Worm (Caenorhabditis elegans): ENCODE results near the gene tsp-8.

The tsp-8 gene

ce11 chrX:14753514-14754076, 24.3 kb upstream of the tsp-8 start, which contains the start of gene sucl-1 (continued):
- TF ChIP-seq aly-2 (tag; optimal IDR thresholded peaks at IDR 0.05) = no peak
- TF ChIP-seq lin-13 (GFP tag; optimal IDR thresholded peaks at IDR 0.05) = peak; percentile 71
- peak; percentile 43 for TF ChIP-seq gmeb-1 (tag; optimal IDR thresholded peaks at IDR 0.05)
- TF ChIP-seq zag-1 (tag; optimal IDR thresholded peaks at IDR 0.05) = peak; percentile 82

- TF ChIP-seq nhr-129 (tag; optimal IDR thresholded peaks at IDR 0.05) (no peak), ztf-11 (tag; optimal IDR thresholded peaks at IDR 0.05) (no peak), elt-1 (tag; optimal IDR thresholded peaks at IDR 0.05) (no peak), zag-1 (tag; optimal IDR thresholded peaks at IDR 0.05) (no peak), gmeb-1 (tag; optimal IDR thresholded peaks at IDR 0.05) (no peak), mab-5 (tag; optimal IDR thresholded peaks at IDR 0.05) (no peak), alr-1 (tag; optimal IDR thresholded peaks at IDR 0.05) (no peak), nhr-11 (tag; optimal IDR thresholded peaks at IDR 0.05) (no peak), mdl-1 (tag; optimal IDR thresholded peaks at IDR 0.05) (no peak), egl-27 (tag; optimal IDR thresholded peaks at IDR 0.05) (no peak), elt-3 (tag; optimal IDR thresholded peaks at IDR 0.05) (no peak), snpc-4 (tag; optimal IDR thresholded peaks at IDR 0.05) (no peak), nhr-23 (tag; optimal IDR thresholded peaks at IDR 0.05) (no peak), nhr-237 (tag; optimal IDR thresholded peaks at IDR 0.05) (no peak), peb-1 (tag; optimal IDR thresholded peaks at IDR 0.05) (no peak)
These were observed 22.6 kb upstream of the tsp-8 start, which contains the start of gene C05G5.3 for ce11 chrX:14751911-14752310. Gene C05G5.3, minus strand, starts transcription at chrX:14752011.

- no peak for TF ChIP-seq nhr-237 (tag; optimal IDR thresholded peaks at IDR 0.05)
- TF ChIP-seq lin-13 (GFP tag; optimal IDR thresholded peaks at IDR 0.05) = peak; percentile 82
- peak; percentile 96 for TF ChIP-seq unc-55 (GFP tag; optimal IDR thresholded peaks at IDR 0.05)
- TF ChIP-seq nhr-10 (tag; optimal IDR thresholded peaks at IDR 0.05) = no peak
- TF ChIP-seq unc-62 (GFP tag; optimal IDR thresholded peaks at IDR 0.05) = no peak
- TF ChIP-seq ama-1 (optimal IDR thresholded peaks at IDR 0.05) = no peak
- peak; percentile 90 for TF ChIP-seq nhr-129 (tag; optimal IDR thresholded peaks at IDR 0.05)
- TF ChIP-seq lin-11 (tag; optimal IDR thresholded peaks at IDR 0.05) = peak; percentile 77
- TF ChIP-seq peb-1 (tag; optimal IDR thresholded peaks at IDR 0.05) = no peak
- peak; percentile 18 for TF ChIP-seq ceh-82 (tag; optimal IDR thresholded peaks at IDR 0.05)
- TF ChIP-seq lsy-2 (tag; optimal IDR thresholded peaks at IDR 0.05) = peak; percentile 73 to 92
- TF ChIP-seq mdl-1 (tag; optimal IDR thresholded peaks at IDR 0.05) = peak in 1 of 2 experiments; percentile 81
- TF ChIP-seq elt-3 (tag; optimal IDR thresholded peaks at IDR 0.05) = no peak
- no peak for TF ChIP-seq lin-39 (tag; optimal IDR thresholded peaks at IDR 0.05)
- TF ChIP-seq sma-3 (GFP tag; optimal IDR thresholded peaks at IDR 0.05) = peak; percentile 89
- TF ChIP-seq Y55F3AM.14 (GFP tag; optimal IDR thresholded peaks at IDR 0.05) = peak; percentile 26
- TF ChIP-seq sem-4 (tag; optimal IDR thresholded peaks at IDR 0.05) = peak; percentile 82
- no peak for TF ChIP-seq aly-2 (tag; optimal IDR thresholded peaks at IDR 0.05)
- peak; percentile 91 for TF ChIP-seq nhr-25 (tag; optimal IDR thresholded peaks at IDR 0.05)
- TF ChIP-seq gmeb-1 (tag; optimal IDR thresholded peaks at IDR 0.05) = peak; percentile 75
- peak; percentile 59 for TF ChIP-seq blmp-1 (tag; optimal IDR thresholded peaks at IDR 0.05; ENCODE audit: insufficient read depth)
- TF ChIP-seq elt-1 (tag; optimal IDR thresholded peaks at IDR 0.05) = no peak
- no peak for TF ChIP-seq unc-39 (tag; optimal IDR thresholded peaks at IDR 0.05)
- TF ChIP-seq skn-1 (tag; optimal IDR thresholded peaks at IDR 0.05) = peak; percentile 45
- peak; percentile 67 for TF ChIP-seq mab-5 (tag; optimal IDR thresholded peaks at IDR 0.05)
- TF ChIP-seq crh-2 (tag; optimal IDR thresholded peaks at IDR 0.05) = peak; percentile 95
- peak; percentile 98 for TF ChIP-seq fos-1 (tag; optimal IDR thresholded peaks at IDR 0.05)
- TF ChIP-seq alr-1 (tag; optimal IDR thresholded peaks at IDR 0.05) = no peak
- no peak for TF ChIP-seq nhr-77 (tag; optimal IDR thresholded peaks at IDR 0.05)
- peak; percentile 46 for TF ChIP-seq ceh-16 (tag; optimal IDR thresholded peaks at IDR 0.05)
- peak; percentile 57 for TF ChIP-seq ztf-4 (tag; optimal IDR thresholded peaks at IDR 0.05)
- no peak for TF ChIP-seq nhr-11 (tag; optimal IDR thresholded peaks at IDR 0.05)
- no peak for TF ChIP-seq R02D3.7 (tag; optimal IDR thresholded peaks at IDR 0.05)
- TF ChIP-seq nhr-21 (tag; optimal IDR thresholded peaks at IDR 0.05) = peak; percentile 85
- peak; percentile 89 for TF ChIP-seq F13H6.1 (tag; optimal IDR thresholded peaks at IDR 0.05)
- TF ChIP-seq nhr-23 (tag; optimal IDR thresholded peaks at IDR 0.05) = no peak
- no peak for TF ChIP-seq ZK546.5 (tag; optimal IDR thresholded peaks at IDR 0.05)
- peak; percentile 84 for TF ChIP-seq zag-1 (tag; optimal IDR thresholded peaks at IDR 0.05)
- TF ChIP-seq ztf-1 (GFP tag; conservative IDR thresholded peaks at IDR 0.05) = no peak
- no peak for TF ChIP-seq nhr-12 (tag; optimal IDR thresholded peaks at IDR 0.05)
- peak; percentile 93 for TF ChIP-seq sma-9 (GFP tag; optimal IDR thresholded peaks at IDR 0.05)
- TF ChIP-seq sma-9 (tag; optimal IDR thresholded peaks at IDR 0.05) = no peak
- peak; percentile 82 for TF ChIP-seq egl-27 (tag; optimal IDR thresholded peaks at IDR 0.05)
- peak; percentile 66 for TF ChIP-seq nhr-6 (tag; optimal IDR thresholded peaks at IDR 0.05)
- no peak for TF ChIP-seq dmd-4 (tag; optimal IDR thresholded peaks at IDR 0.05)
- TF ChIP-seq mbf-1 (tag; optimal IDR thresholded peaks at IDR 0.05) = no peak
- TF ChIP-seq ztf-11 (tag; optimal IDR thresholded peaks at IDR 0.05) = peak; percentile 5
These were observed 17.6 kb upstream of the tsp-8 start, which contains the start of gene C05G5.2 for ce11 chrX:14746948-14747347. Gene C05G5.2, plus strand, starts transcription at chrX:14747303.

Measured in whole organism, L2 larva.